Worm (Caenorhabditis elegans): ENCODE data around the gene K02D10.2.

DNA sequence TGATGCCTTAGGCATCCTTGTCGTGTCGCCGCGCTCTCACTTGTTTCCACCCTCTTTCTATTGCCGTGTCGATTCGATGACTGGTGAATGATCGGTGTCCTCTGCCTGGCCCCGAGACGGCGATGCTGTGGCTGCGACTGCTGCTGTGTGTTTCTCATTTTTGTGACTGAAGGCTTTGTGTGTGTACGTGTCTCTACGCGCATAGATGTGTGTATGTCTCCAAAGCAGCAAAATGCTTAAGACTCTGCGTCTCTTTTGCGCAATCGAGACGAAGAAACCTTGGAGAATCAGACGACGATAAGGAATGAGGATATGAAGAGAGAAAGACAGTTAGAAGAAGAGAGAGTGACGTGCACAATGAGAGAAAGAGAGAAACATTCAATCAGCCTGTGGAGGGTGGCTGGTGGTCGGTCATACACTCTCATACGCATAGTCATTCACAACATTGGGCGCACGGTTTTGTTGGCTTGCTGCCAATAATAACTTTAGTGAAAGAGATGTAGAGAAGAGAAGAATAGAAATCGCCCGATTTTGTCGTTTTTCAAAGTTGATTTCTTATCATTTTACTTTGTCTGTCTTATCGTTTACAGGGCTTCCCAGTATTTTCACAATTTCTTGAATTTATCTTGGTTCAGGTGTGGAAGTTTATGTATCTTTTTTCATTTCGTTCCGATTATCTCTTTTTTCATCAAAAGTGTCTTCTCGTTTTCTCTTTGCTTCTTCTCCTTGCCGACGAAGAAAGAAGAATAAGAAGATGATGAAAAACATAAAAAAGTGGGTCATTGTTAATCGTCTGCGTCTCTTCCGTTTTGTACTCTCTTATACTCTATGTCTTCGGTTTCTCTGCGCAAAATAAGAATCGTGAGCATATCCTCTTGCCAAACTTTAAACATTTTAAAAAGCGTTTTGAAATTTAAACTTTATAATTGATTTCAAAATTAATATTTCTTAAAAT lies 31.1 kb upstream of the K02D10.2 start:
- no peak for TF ChIP-seq pha-4 (tag; optimal IDR thresholded peaks at IDR 0.05)
- peak; percentile 96 for TF ChIP-seq tbx-2 (tag; optimal IDR thresholded peaks at IDR 0.05)
- TF ChIP-seq C38D4.7 (GFP tag; optimal IDR thresholded peaks at IDR 0.05): no peak
- peak; percentile 91 for TF ChIP-seq ama-1 (optimal IDR thresholded peaks at IDR 0.05)
- TF ChIP-seq T23F11.4 (GFP tag; optimal IDR thresholded peaks at IDR 0.05): no peak
- TF ChIP-seq nfya-1 (tag; optimal IDR thresholded peaks at IDR 0.05): peak; percentile 98
- peak; percentile 26 for TF ChIP-seq fax-1 (tag; optimal IDR thresholded peaks at IDR 0.05)
- TF ChIP-seq rnt-1 (tag; optimal IDR thresholded peaks at IDR 0.05): peak; percentile 95
- TF ChIP-seq nhr-11 (tag; optimal IDR thresholded peaks at IDR 0.05): no peak
- TF ChIP-seq ceh-9 (tag; optimal IDR thresholded peaks at IDR 0.05): no peak
- TF ChIP-seq ttx-3 (tag; optimal IDR thresholded peaks at IDR 0.05): no peak
